Worm (Caenorhabditis elegans): ENCODE measurements around the gene lgx-1.

DNA sequence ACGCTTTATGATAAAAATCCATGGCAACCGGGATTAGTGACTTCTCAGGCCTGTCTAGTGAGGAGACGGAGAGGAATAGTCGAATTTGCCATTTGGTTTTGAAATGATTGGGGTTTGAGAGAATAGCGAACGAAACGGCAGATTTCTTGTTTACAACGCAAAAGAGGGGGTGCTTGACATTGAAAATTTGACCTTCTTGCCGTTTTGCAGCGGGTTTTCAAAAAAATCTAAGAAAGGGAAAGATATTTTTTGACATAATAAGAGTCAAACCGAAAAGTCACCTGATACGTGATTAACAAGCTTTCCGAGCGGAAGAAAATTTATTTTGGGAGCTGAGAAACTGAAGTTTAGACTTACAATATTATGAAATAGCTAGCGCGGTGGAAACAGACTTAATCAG, 20.5 kb downstream of the lgx-1 start:
- TF ChIP-seq ama-1 (optimal IDR thresholded peaks at IDR 0.05) (no peak), nhr-19 (GFP tag; conservative IDR thresholded peaks at IDR 0.05) (no peak), aly-2 (tag; optimal IDR thresholded peaks at IDR 0.05) (no peak), nhr-12 (tag; optimal IDR thresholded peaks at IDR 0.05) (no peak), pqm-1 (tag; optimal IDR thresholded peaks at IDR 0.05) (no peak), ces-1 (GFP tag; optimal IDR thresholded peaks at IDR 0.05) (no peak), unc-62 (GFP tag; optimal IDR thresholded peaks at IDR 0.05) (no peak), nhr-77 (tag; optimal IDR thresholded peaks at IDR 0.05) (no peak), swsn-7 (tag; optimal IDR thresholded peaks at IDR 0.05) (no peak), ztf-11 (tag; optimal IDR thresholded peaks at IDR 0.05) (no peak)

Data from whole organism, L1 larva.